Worm (Caenorhabditis elegans): Measurements from ENCODE around the gene zer-1.

zer-1 gene

DNA sequence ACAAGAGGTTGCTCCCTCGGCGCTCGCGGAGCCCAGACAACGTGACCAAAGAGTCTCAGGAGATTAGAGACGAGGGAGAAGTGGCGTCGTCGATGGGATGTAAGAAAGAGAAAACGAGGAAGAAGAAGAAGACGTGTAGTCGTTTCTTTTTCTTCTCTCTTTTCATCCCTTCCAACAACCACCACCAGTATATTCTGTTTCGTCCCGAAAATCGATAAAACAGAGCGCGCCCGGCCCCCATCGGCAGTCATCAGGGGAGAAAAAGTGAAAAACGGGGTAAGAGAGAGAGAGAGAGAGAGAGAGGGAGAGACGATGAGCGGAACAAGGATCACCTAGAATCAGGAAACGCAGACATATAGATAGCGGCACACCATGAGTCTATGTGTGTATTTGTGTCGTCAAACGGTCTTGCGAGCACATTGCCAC is 1.3 kb upstream of the zer-1 start (continued):
- peak; percentile 73 for TF ChIP-seq hlh-30 (tag; optimal IDR thresholded peaks at IDR 0.05; ENCODE audit: insufficient read depth)
- peak; percentile 1 for TF ChIP-seq F13H6.1 (tag; optimal IDR thresholded peaks at IDR 0.05)
- peak; percentile 13 for TF ChIP-seq madf-2 (tag; optimal IDR thresholded peaks at IDR 0.05)
- TF ChIP-seq sdc-2 (tag; optimal IDR thresholded peaks at IDR 0.05): no peak
- no peak for TF ChIP-seq pat-9 (tag; optimal IDR thresholded peaks at IDR 0.05)
- no peak for TF ChIP-seq che-1 (tag; optimal IDR thresholded peaks at IDR 0.05)
- TF ChIP-seq ceh-31 (tag; optimal IDR thresholded peaks at IDR 0.05): peak; percentile 83
- TF ChIP-seq K09A11.1 (tag; optimal IDR thresholded peaks at IDR 0.05; ENCODE audit: insufficient read depth): peak; percentile 46
- TF ChIP-seq K02D7.2 (tag; optimal IDR thresholded peaks at IDR 0.05): no peak
- TF ChIP-seq elt-4 (tag; optimal IDR thresholded peaks at IDR 0.05): no peak
- no peak for TF ChIP-seq ceh-24 (tag; optimal IDR thresholded peaks at IDR 0.05)
- TF ChIP-seq T23F11.4 (GFP tag; optimal IDR thresholded peaks at IDR 0.05): no peak
- no peak for TF ChIP-seq fkh-6 (tag; optimal IDR thresholded peaks at IDR 0.05)
- no peak; the same call in 1 of the 2 replicates for TF ChIP-seq unc-3 (GFP tag; conservative IDR thresholded peaks at IDR 0.05)
- TF ChIP-seq unc-3 (tag; optimal IDR thresholded peaks at IDR 0.05): peak; percentile 45
- no peak for TF ChIP-seq zip-5 (tag; optimal IDR thresholded peaks at IDR 0.05)
- TF ChIP-seq npax-4 (tag; optimal IDR thresholded peaks at IDR 0.05): no peak
- TF ChIP-seq mec-3 (tag; optimal IDR thresholded peaks at IDR 0.05; ENCODE audit: borderline replicate concordance): no peak
- TF ChIP-seq ceh-2 (tag; optimal IDR thresholded peaks at IDR 0.05): no peak
- TF ChIP-seq nhr-232 (tag; optimal IDR thresholded peaks at IDR 0.05): no peak

DNA sequence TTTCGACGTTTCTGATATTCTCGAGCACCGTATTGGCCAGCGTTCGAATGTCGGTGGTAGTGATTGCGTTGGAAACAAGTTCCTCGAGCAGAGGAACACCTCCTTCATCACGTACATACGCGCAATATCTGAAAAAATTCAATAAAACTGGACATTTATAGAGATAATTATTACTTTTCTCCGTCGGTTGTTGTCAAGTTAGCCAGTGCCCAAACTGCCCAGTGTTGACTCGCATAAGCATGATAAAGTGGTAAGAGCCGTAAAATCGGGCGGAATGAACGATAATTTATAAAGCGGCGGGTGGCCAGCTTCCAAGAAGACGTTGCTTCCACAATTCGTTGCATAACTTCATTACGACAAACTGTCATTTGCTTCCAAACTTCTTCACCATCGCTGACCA is 3.0 kb downstream of the zer-1 start:
- TF ChIP-seq pha-2 (tag; optimal IDR thresholded peaks at IDR 0.05): no peak

DNA sequence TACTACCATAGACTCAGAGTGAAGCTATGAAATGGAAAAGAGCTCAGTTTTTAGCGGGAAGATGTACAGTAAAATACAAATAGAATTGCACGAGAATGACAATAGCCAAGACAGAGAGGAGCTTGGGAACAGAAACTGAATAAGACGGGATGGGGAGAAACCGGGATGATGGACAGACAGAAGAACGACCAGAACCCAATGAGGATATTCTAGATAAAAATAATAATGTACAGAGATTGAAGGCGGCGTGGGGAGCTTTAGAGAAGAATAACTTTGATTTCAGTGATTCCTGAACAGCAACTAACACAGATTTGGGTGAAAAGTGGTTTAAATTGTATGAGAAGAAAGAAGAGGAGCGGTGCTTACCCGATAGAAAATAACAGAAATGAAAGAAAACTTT is 5.1 kb downstream of the zer-1 start:
- TF ChIP-seq unc-42 (tag; optimal IDR thresholded peaks at IDR 0.05): no peak
- TF ChIP-seq ref-2 (tag; optimal IDR thresholded peaks at IDR 0.05): no peak
- TF ChIP-seq elt-2 (tag; optimal IDR thresholded peaks at IDR 0.05): no peak
- TF ChIP-seq pha-2 (tag; optimal IDR thresholded peaks at IDR 0.05): no peak
- TF ChIP-seq lim-6 (tag; optimal IDR thresholded peaks at IDR 0.05): no peak
- TF ChIP-seq F13H6.1 (tag; optimal IDR thresholded peaks at IDR 0.05): no peak
- no peak for TF ChIP-seq ceh-9 (tag; optimal IDR thresholded peaks at IDR 0.05)
- TF ChIP-seq ets-4 (tag; optimal IDR thresholded peaks at IDR 0.05): no peak
- TF ChIP-seq hlh-30 (tag; optimal IDR thresholded peaks at IDR 0.05; ENCODE audit: insufficient read depth): no peak
- TF ChIP-seq pag-3 (tag; optimal IDR thresholded peaks at IDR 0.05; ENCODE audit: borderline replicate concordance): no peak
- TF ChIP-seq K02D7.2 (tag; optimal IDR thresholded peaks at IDR 0.05): no peak
- TF ChIP-seq dmd-4 (tag; optimal IDR thresholded peaks at IDR 0.05; ENCODE audit: borderline replicate concordance): no peak
- TF ChIP-seq fax-1 (tag; optimal IDR thresholded peaks at IDR 0.05): no peak
- no peak for TF ChIP-seq mec-3 (tag; optimal IDR thresholded peaks at IDR 0.05; ENCODE audit: borderline replicate concordance)
- TF ChIP-seq pha-4 (tag; optimal IDR thresholded peaks at IDR 0.05): no peak
- TF ChIP-seq tbx-7 (tag; optimal IDR thresholded peaks at IDR 0.05): no peak
- TF ChIP-seq hlh-8 (tag; optimal IDR thresholded peaks at IDR 0.05): no peak

DNA sequence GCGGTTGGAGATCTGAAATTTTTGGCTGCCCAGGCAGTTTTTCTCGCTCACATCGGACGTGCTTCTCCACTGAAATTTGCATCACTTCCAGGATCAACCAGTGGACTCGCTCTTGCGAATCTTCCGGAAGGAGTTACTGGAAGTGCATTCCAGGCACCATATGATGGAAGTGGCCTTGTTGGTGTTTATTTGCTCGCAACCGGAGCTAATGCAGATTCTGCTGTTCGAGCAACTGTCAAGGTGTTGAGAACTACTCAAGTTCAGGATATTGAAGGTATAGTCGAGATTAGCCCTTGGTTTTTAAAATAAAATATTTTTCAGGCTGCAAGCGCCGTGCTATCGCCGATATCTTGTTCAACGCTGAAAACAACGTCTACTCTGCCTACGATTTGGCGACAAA is 5.8 kb downstream of the zer-1 start:
- TF ChIP-seq sox-4 (tag; optimal IDR thresholded peaks at IDR 0.05) (no peak), ceh-19 (GFP tag; optimal IDR thresholded peaks at IDR 0.05) (no peak), ceh-30 (tag; optimal IDR thresholded peaks at IDR 0.05) (no peak), ets-4 (tag; optimal IDR thresholded peaks at IDR 0.05) (no peak), unc-42 (tag; optimal IDR thresholded peaks at IDR 0.05) (no peak), ceh-31 (tag; optimal IDR thresholded peaks at IDR 0.05) (no peak), K02D7.2 (tag; optimal IDR thresholded peaks at IDR 0.05) (no peak), hlh-30 (tag; optimal IDR thresholded peaks at IDR 0.05; ENCODE audit: insufficient read depth) (no peak), F13H6.1 (tag; optimal IDR thresholded peaks at IDR 0.05) (no peak), fkh-10 (GFP tag; optimal IDR thresholded peaks at IDR 0.05) (no peak), che-1 (tag; optimal IDR thresholded peaks at IDR 0.05) (no peak), elt-4 (tag; optimal IDR thresholded peaks at IDR 0.05) (no peak), odd-2 (tag; optimal IDR thresholded peaks at IDR 0.05) (no peak), pat-9 (tag; optimal IDR thresholded peaks at IDR 0.05) (no peak), nfya-1 (tag; optimal IDR thresholded peaks at IDR 0.05) (no peak), ceh-14 (tag; optimal IDR thresholded peaks at IDR 0.05) (no peak)

Data from whole organism, late embryonic.